Worm (Caenorhabditis elegans) whole organism, L4 larva: ENCODE results near the gene srh-180.
A peak's percentile ranks its signal among the peaks of the same experiment; 100 is the strongest.

ENCODE experiments used
- jun-1 ChIP-seq: fragments of 150-350 bp; optimal IDR thresholded peaks from 2 replicates; lab custom pipeline; 2014; ENCODE audit warnings: missing biosample characterization, missing genetic modification reagents, missing genetic modification characterization
- snpc-4 ChIP-seq: fragments of 150-350 bp; optimal IDR thresholded peaks from 2 replicates; lab custom pipeline; 2014; ENCODE audit warnings: missing biosample characterization, missing genetic modification characterization

DNA sequence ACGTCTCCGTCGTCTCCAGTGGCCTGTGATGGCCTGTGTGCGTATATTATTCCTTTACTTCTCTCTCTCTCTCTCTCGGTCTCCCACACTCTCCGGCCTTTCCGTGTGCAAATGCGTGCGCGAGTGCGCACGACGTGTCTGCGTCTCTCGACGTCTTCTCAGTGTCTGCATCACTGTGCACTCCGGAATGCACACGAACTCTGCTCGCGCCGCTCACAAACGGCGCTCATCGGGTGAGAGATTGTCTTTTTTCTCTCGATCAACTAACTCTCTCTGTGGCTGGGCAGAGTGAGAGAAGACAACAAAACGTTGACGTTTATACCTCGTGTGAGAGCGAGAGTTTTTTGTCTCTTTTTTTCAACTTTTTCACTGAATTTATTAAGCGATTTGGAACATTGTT is 38.6 kb downstream of the srh-180 start:
- no peak for TF ChIP-seq snpc-4
- peak; percentile 80 for TF ChIP-seq jun-1 (tag; lab: Kevin White, UChicago)
